Worm (Caenorhabditis elegans): Measurements from ENCODE around the gene ugt-59.

The ugt-59 gene

ce11 chrIV:10330962-10331361, 29.5 kb upstream of the ugt-59 start:
- no peak for TF ChIP-seq C08G9.2 (tag; optimal IDR thresholded peaks at IDR 0.05)
- TF ChIP-seq ceh-30 (tag; optimal IDR thresholded peaks at IDR 0.05): no peak
- TF ChIP-seq ceh-34 (tag; optimal IDR thresholded peaks at IDR 0.05): peak; percentile 13
- no peak for TF ChIP-seq pag-3 (tag; optimal IDR thresholded peaks at IDR 0.05; ENCODE audit: borderline replicate concordance)
- TF ChIP-seq hlh-6 (tag; optimal IDR thresholded peaks at IDR 0.05): peak; percentile 15
- no peak for TF ChIP-seq hlh-30 (tag; optimal IDR thresholded peaks at IDR 0.05; ENCODE audit: insufficient read depth)
- TF ChIP-seq dmd-4 (tag; optimal IDR thresholded peaks at IDR 0.05; ENCODE audit: borderline replicate concordance): no peak
- peak; percentile 56 for TF ChIP-seq elt-2 (tag; optimal IDR thresholded peaks at IDR 0.05)
- no peak for TF ChIP-seq fkh-10 (GFP tag; optimal IDR thresholded peaks at IDR 0.05)
- TF ChIP-seq K09A11.1 (tag; optimal IDR thresholded peaks at IDR 0.05; ENCODE audit: insufficient read depth): no peak
- peak; percentile 6 for TF ChIP-seq pqm-1 (tag; optimal IDR thresholded peaks at IDR 0.05)
- peak; percentile 21 for TF ChIP-seq ceh-14 (tag; optimal IDR thresholded peaks at IDR 0.05)
- TF ChIP-seq gmeb-2 (tag; optimal IDR thresholded peaks at IDR 0.05): no peak
- no peak for TF ChIP-seq rnt-1 (tag; optimal IDR thresholded peaks at IDR 0.05)
- no peak for TF ChIP-seq ceh-19 (GFP tag; optimal IDR thresholded peaks at IDR 0.05)
- no peak for TF ChIP-seq lin-11 (tag; optimal IDR thresholded peaks at IDR 0.05)
- TF ChIP-seq madf-2 (tag; optimal IDR thresholded peaks at IDR 0.05): no peak
- TF ChIP-seq ama-1 (optimal IDR thresholded peaks at IDR 0.05): no peak
- no peak for TF ChIP-seq pha-4 (tag; optimal IDR thresholded peaks at IDR 0.05)
- no peak for TF ChIP-seq eyg-1 (tag; optimal IDR thresholded peaks at IDR 0.05)
- no peak for TF ChIP-seq fkh-6 (tag; optimal IDR thresholded peaks at IDR 0.05)
- no peak for TF ChIP-seq sox-4 (tag; optimal IDR thresholded peaks at IDR 0.05)
- TF ChIP-seq tbx-7 (tag; optimal IDR thresholded peaks at IDR 0.05): no peak
- no peak for TF ChIP-seq nhr-11 (tag; optimal IDR thresholded peaks at IDR 0.05)
- TF ChIP-seq T23F11.4 (GFP tag; optimal IDR thresholded peaks at IDR 0.05): no peak
- TF ChIP-seq ceh-31 (tag; optimal IDR thresholded peaks at IDR 0.05): peak; percentile 30
- no peak for TF ChIP-seq fax-1 (tag; optimal IDR thresholded peaks at IDR 0.05)
- no peak for TF ChIP-seq ceh-18 (tag; optimal IDR thresholded peaks at IDR 0.05)
- TF ChIP-seq ref-2 (tag; optimal IDR thresholded peaks at IDR 0.05): peak; percentile 58
- no peak for TF ChIP-seq ceh-6 (GFP tag; optimal IDR thresholded peaks at IDR 0.05)
- no peak for TF ChIP-seq ceh-48 (tag; optimal IDR thresholded peaks at IDR 0.05)
- no peak for TF ChIP-seq unc-42 (tag; optimal IDR thresholded peaks at IDR 0.05)
- TF ChIP-seq pha-2 (tag; optimal IDR thresholded peaks at IDR 0.05): no peak

- TF ChIP-seq elt-2 (tag; optimal IDR thresholded peaks at IDR 0.05): no peak
- no peak for TF ChIP-seq C08G9.2 (tag; optimal IDR thresholded peaks at IDR 0.05)
- no peak for TF ChIP-seq hlh-8 (tag; optimal IDR thresholded peaks at IDR 0.05)
- no peak for TF ChIP-seq fax-1 (tag; optimal IDR thresholded peaks at IDR 0.05)
- no peak for TF ChIP-seq fkh-10 (GFP tag; optimal IDR thresholded peaks at IDR 0.05)
- TF ChIP-seq C38D4.7 (GFP tag; optimal IDR thresholded peaks at IDR 0.05): no peak
- TF ChIP-seq pha-2 (tag; optimal IDR thresholded peaks at IDR 0.05): no peak
- TF ChIP-seq K02D7.2 (tag; optimal IDR thresholded peaks at IDR 0.05): no peak
- no peak for TF ChIP-seq hlh-6 (tag; optimal IDR thresholded peaks at IDR 0.05)
- no peak for TF ChIP-seq ceh-9 (tag; optimal IDR thresholded peaks at IDR 0.05)
- TF ChIP-seq unc-55 (GFP tag; optimal IDR thresholded peaks at IDR 0.05): no peak
- TF ChIP-seq tbx-7 (tag; optimal IDR thresholded peaks at IDR 0.05): no peak
- TF ChIP-seq ceh-19 (GFP tag; optimal IDR thresholded peaks at IDR 0.05): no peak
- TF ChIP-seq unc-86 (tag; optimal IDR thresholded peaks at IDR 0.05): no peak
- no peak for TF ChIP-seq eyg-1 (tag; optimal IDR thresholded peaks at IDR 0.05)
- no peak for TF ChIP-seq npax-4 (tag; optimal IDR thresholded peaks at IDR 0.05)
- TF ChIP-seq ama-1 (optimal IDR thresholded peaks at IDR 0.05): no peak
- no peak for TF ChIP-seq unc-3 (GFP tag; conservative IDR thresholded peaks at IDR 0.05)
- TF ChIP-seq unc-3 (tag; optimal IDR thresholded peaks at IDR 0.05): no peak
- TF ChIP-seq pqm-1 (tag; optimal IDR thresholded peaks at IDR 0.05): no peak
These were observed 28.6 kb upstream of the ugt-59 start for ce11 chrIV:10331882-10332281.

All from whole organism, late embryonic.